Worm (Caenorhabditis elegans) whole organism, young adult: Measurements from ENCODE around the gene F56C3.1.

ENCODE experiments used
- B0035.1 ChIP-seq: sonication (generic microtip); optimal IDR thresholded peaks from 2 replicates; lab custom pipeline; 2016; ENCODE audit warnings: missing genetic modification characterization, mild to moderate bottlenecking, missing compliant biosample characterization, missing genotype, missing genetic modification reagents
- F33H1.4 ChIP-seq: fragments of 200-800 bp; sonication (Bioruptor generic); IDR thresholded peaks from 2 replicates; pipeline ENCODE4 v1.3.6; 2022; ENCODE audit warnings: missing genetic modification reagents, missing genetic modification characterization, missing compliant biosample characterization
- F39B2.1 ChIP-seq: fragments of 200-800 bp; sonication (Bioruptor generic); IDR thresholded peaks from 2 replicates; pipeline ENCODE4 v1.3.6; 2022; ENCODE audit warnings: missing genetic modification reagents, missing genetic modification characterization, missing compliant biosample characterization
- F52B5.7 ChIP-seq: sonication (generic microtip); optimal IDR thresholded peaks from 2 replicates; lab custom pipeline; 2016; ENCODE audit warnings: mild to moderate bottlenecking, missing genetic modification characterization, missing compliant biosample characterization
- Y53G8AR.9 ChIP-seq: fragments of 200-800 bp; sonication (Bioruptor generic); conservative IDR thresholded peaks from 2 replicates; pipeline ENCODE4 v1.3.6; 2022; ENCODE audit warnings: missing genetic modification reagents, missing genetic modification characterization, missing compliant biosample characterization
- Y56A3A.18 ChIP-seq: fragments of 200-800 bp; sonication (Bioruptor generic); IDR thresholded peaks from 2 replicates; pipeline ENCODE4 v1.3.6; 2022; ENCODE audit warnings: missing genetic modification reagents, missing genetic modification characterization, missing compliant biosample characterization
- ZK185.1 ChIP-seq: sonication (generic microtip); optimal IDR thresholded peaks from 2 replicates; lab custom pipeline; 2016; ENCODE audit warnings: mild to moderate bottlenecking, missing genetic modification characterization, missing compliant biosample characterization; ENCODE audit not compliant: poor library complexity, severe bottlenecking
- aptf-3 ChIP-seq: fragments of 200-800 bp; sonication (Bioruptor generic); IDR thresholded peaks from 2 replicates; pipeline ENCODE4 v1.3.6; 2022; ENCODE audit warnings: missing genetic modification characterization, missing compliant biosample characterization
- athp-1 ChIP-seq: sonication (generic microtip); optimal IDR thresholded peaks from 2 replicates; lab custom pipeline; 2017; ENCODE audit warnings: mild to moderate bottlenecking, missing genetic modification characterization, missing compliant biosample characterization
- attf-3 ChIP-seq: fragments of 200-800 bp; sonication (Bioruptor generic); conservative IDR thresholded peaks from 2 replicates; pipeline ENCODE4 v1.3.6; 2022; ENCODE audit warnings: missing genetic modification reagents, missing genetic modification characterization, missing compliant biosample characterization
- attf-6 ChIP-seq: fragments of 200-800 bp; sonication (Bioruptor generic); IDR thresholded peaks from 2 replicates; pipeline ENCODE4 v1.3.6; 2022; ENCODE audit warnings: missing genetic modification reagents, missing genetic modification characterization, missing compliant biosample characterization
- bed-1 ChIP-seq: fragments of 200-800 bp; sonication (Bioruptor generic); IDR thresholded peaks from 2 replicates; pipeline ENCODE4 v1.3.6; 2022; ENCODE audit warnings: missing genetic modification reagents, missing genetic modification characterization, missing compliant biosample characterization
- cebp-1 ChIP-seq, 2 experiments: fragments of 200-800 bp in 1 of 2; sonication (Bioruptor generic) in 1 of 2; sonication (generic microtip) in 1 of 2; IDR thresholded peaks in 1 of 2; optimal IDR thresholded peaks in 1 of 2; 2 replicates each; pipeline versions ENCODE4 v1.3.6 to Lab custom; 2017 to 2022; ENCODE audit warnings: missing compliant biosample characterization in 2 of 2, missing genetic modification characterization in 2 of 2, mild to moderate bottlenecking in 1 of 2, missing genetic modification reagents in 1 of 2, moderate library complexity in 1 of 2
- ceh-100 ChIP-seq: fragments of 200-800 bp; sonication (Bioruptor generic); IDR thresholded peaks from 2 replicates; pipeline ENCODE4 v1.3.6; 2022; ENCODE audit warnings: missing genetic modification reagents, missing genetic modification characterization, missing compliant biosample characterization
- ceh-79 ChIP-seq: sonication (generic microtip); optimal IDR thresholded peaks from 2 replicates; lab custom pipeline; 2017; ENCODE audit warnings: mild to moderate bottlenecking, missing genetic modification characterization, missing compliant biosample characterization
- die-1 ChIP-seq: sonication (generic microtip); optimal IDR thresholded peaks from 2 replicates; lab custom pipeline; 2016; ENCODE audit warnings: missing genotype, mild to moderate bottlenecking, missing genetic modification characterization, missing compliant biosample characterization
- dpff-1 ChIP-seq: sonication (generic microtip); optimal IDR thresholded peaks from 2 replicates; lab custom pipeline; 2017; ENCODE audit warnings: mild to moderate bottlenecking, missing genetic modification characterization, missing compliant biosample characterization
- efl-1 ChIP-seq: fragments of 150-350 bp; optimal IDR thresholded peaks from 2 replicates; lab custom pipeline; 2014; ENCODE audit warnings: missing biosample characterization, missing genetic modification reagents, missing genetic modification characterization
- egl-18 ChIP-seq: fragments of 200-800 bp; sonication (Bioruptor generic); IDR thresholded peaks from 2 replicates; pipeline ENCODE4 v1.3.6; 2022; ENCODE audit warnings: missing genetic modification reagents, missing genetic modification characterization, missing compliant biosample characterization
- fkh-3 ChIP-seq: sonication (generic microtip); optimal IDR thresholded peaks from 2 replicates; lab custom pipeline; 2016; ENCODE audit warnings: mild to moderate bottlenecking, missing genetic modification characterization, missing compliant biosample characterization
- gei-17 ChIP-seq: fragments of 200-800 bp; sonication (Bioruptor generic); optimal IDR thresholded peaks from 2 replicates; lab custom pipeline; 2018; ENCODE audit warnings: mild to moderate bottlenecking, missing genetic modification characterization, missing compliant biosample characterization
- hlh-12 ChIP-seq: sonication (generic microtip); optimal IDR thresholded peaks from 2 replicates; lab custom pipeline; 2016; ENCODE audit warnings: missing genetic modification characterization, missing compliant biosample characterization
- hlh-26 ChIP-seq: fragments of 200-800 bp; sonication (Bioruptor generic); conservative IDR thresholded peaks from 2 replicates; pipeline ENCODE4 v1.3.6; 2022; ENCODE audit warnings: missing genetic modification reagents, missing genetic modification characterization, missing compliant biosample characterization
- hsf-1 ChIP-seq: fragments of 200-800 bp; sonication (Bioruptor generic); IDR thresholded peaks from 2 replicates; pipeline ENCODE4 v1.3.6; 2022; ENCODE audit warnings: missing genetic modification reagents, missing genetic modification characterization, missing compliant biosample characterization
- lag-1 ChIP-seq: fragments of 200-800 bp; sonication (Bioruptor generic); IDR thresholded peaks from 2 replicates; pipeline ENCODE4 v1.3.6; 2022; ENCODE audit warnings: missing genetic modification reagents, missing genetic modification characterization, missing compliant biosample characterization
- let-526 ChIP-seq: fragments of 200-800 bp; sonication (Bioruptor generic); IDR thresholded peaks from 2 replicates; pipeline ENCODE4 v1.3.6; 2022; ENCODE audit warnings: missing genetic modification reagents, missing genetic modification characterization, missing compliant biosample characterization
- lin-54 ChIP-seq: fragments of 200-800 bp; sonication (Bioruptor generic); optimal IDR thresholded peaks from 2 replicates; lab custom pipeline; 2018; ENCODE audit warnings: mild to moderate bottlenecking, missing genetic modification characterization, missing compliant biosample characterization
- lsy-27 ChIP-seq: sonication (generic microtip); optimal IDR thresholded peaks from 2 replicates; lab custom pipeline; 2017; ENCODE audit warnings: missing genetic modification characterization, mild to moderate bottlenecking, missing compliant biosample characterization, antibody characterized with exemption, missing genotype, borderline replicate concordance; ENCODE audit not compliant: insufficient read depth
- madf-3 ChIP-seq: fragments of 200-800 bp; sonication (Bioruptor generic); IDR thresholded peaks from 2 replicates; pipeline ENCODE4 v1.3.6; 2022; ENCODE audit warnings: missing genetic modification reagents, missing genetic modification characterization, missing compliant biosample characterization
- mcd-1 ChIP-seq: fragments of 200-800 bp; sonication (Bioruptor generic); IDR thresholded peaks from 2 replicates; pipeline ENCODE4 v1.3.6; 2022; ENCODE audit warnings: missing genetic modification reagents, missing genetic modification characterization, missing compliant biosample characterization
- mel-28 ChIP-seq: sonication (generic microtip); optimal IDR thresholded peaks from 2 replicates; lab custom pipeline; 2016; ENCODE audit warnings: borderline replicate concordance, mild to moderate bottlenecking, missing genetic modification characterization, missing compliant biosample characterization
- nhr-80 ChIP-seq: sonication (generic microtip); optimal IDR thresholded peaks from 2 replicates; lab custom pipeline; 2016; ENCODE audit warnings: missing genetic modification characterization, missing compliant biosample characterization
- repo-1 ChIP-seq: sonication (generic microtip); optimal IDR thresholded peaks from 2 replicates; lab custom pipeline; 2017; ENCODE audit warnings: mild to moderate bottlenecking, missing genetic modification characterization, missing compliant biosample characterization
- sea-2 ChIP-seq: fragments of 200-800 bp; sonication (Bioruptor generic); IDR thresholded peaks from 2 replicates; pipeline ENCODE4 v1.3.6; 2022; ENCODE audit warnings: missing genetic modification characterization, missing compliant biosample characterization
- snpc-1.3 ChIP-seq: sonication (generic microtip); optimal IDR thresholded peaks from 2 replicates; lab custom pipeline; 2017; ENCODE audit warnings: missing genetic modification characterization, mild to moderate bottlenecking, missing compliant biosample characterization, antibody characterized with exemption, moderate library complexity, missing genotype, missing genetic modification reagents; ENCODE audit not compliant: insufficient read depth
- snpc-3.4 ChIP-seq: sonication (generic microtip); optimal IDR thresholded peaks from 2 replicates; lab custom pipeline; 2017; ENCODE audit warnings: missing genetic modification characterization, mild to moderate bottlenecking, missing compliant biosample characterization, antibody characterized with exemption, moderate library complexity, missing genotype, missing genetic modification reagents
- snpc-4 ChIP-seq, 5 experiments: fragments of 150-350 bp in 1 of 5; sonication (generic microtip) in 4 of 5; optimal IDR thresholded peaks; 2 replicates each; lab custom pipeline; 2014 to 2018; ENCODE audit warnings: missing genetic modification characterization in 5 of 5, missing biosample characterization in 3 of 5, antibody characterized with exemption in 2 of 5, mild to moderate bottlenecking in 2 of 5, missing compliant biosample characterization in 2 of 5, missing genotype in 2 of 5, moderate library complexity in 2 of 5, missing genetic modification reagents in 1 of 5
- tbx-9 ChIP-seq: sonication (generic microtip); optimal IDR thresholded peaks from 2 replicates; lab custom pipeline; 2016; ENCODE audit warnings: borderline replicate concordance, missing genetic modification characterization, inconsistent platforms, missing compliant biosample characterization
- unc-130 ChIP-seq: sonication (generic microtip); optimal IDR thresholded peaks from 2 replicates; lab custom pipeline; 2016; ENCODE audit warnings: missing genetic modification reagents, missing genetic modification characterization, missing compliant biosample characterization
- unc-62 ChIP-seq: fragments of 150-350 bp; optimal IDR thresholded peaks from 2 replicates; lab custom pipeline; 2014; ENCODE audit warnings: missing biosample characterization, missing genetic modification reagents, missing genetic modification characterization
- xnd-1 ChIP-seq: sonication (generic microtip); optimal IDR thresholded peaks from 2 replicates; lab custom pipeline; 2016; ENCODE audit warnings: missing genotype, missing genetic modification reagents, missing genetic modification characterization, missing compliant biosample characterization
- zim-3 ChIP-seq: sonication (generic microtip); optimal IDR thresholded peaks from 2 replicates; lab custom pipeline; 2017; ENCODE audit warnings: mild to moderate bottlenecking, missing genetic modification characterization, moderate library complexity, missing compliant biosample characterization
- ztf-18 ChIP-seq: sonication (generic microtip); optimal IDR thresholded peaks from 2 replicates; lab custom pipeline; 2016; ENCODE audit warnings: missing genotype, mild to moderate bottlenecking, missing genetic modification characterization, missing compliant biosample characterization
- ztf-22 ChIP-seq: fragments of 200-800 bp; sonication (Bioruptor generic); optimal IDR thresholded peaks from 2 replicates; lab custom pipeline; 2018; ENCODE audit warnings: mild to moderate bottlenecking, missing genetic modification characterization, moderate library complexity, missing compliant biosample characterization
- ztf-25 ChIP-seq: fragments of 200-800 bp; sonication (Bioruptor generic); IDR thresholded peaks from 2 replicates; pipeline ENCODE4 v1.3.6; 2022; ENCODE audit warnings: missing genetic modification reagents, missing genetic modification characterization, missing compliant biosample characterization
- ztf-3 ChIP-seq: fragments of 200-800 bp; sonication (Bioruptor generic); optimal IDR thresholded peaks from 2 replicates; lab custom pipeline; 2018; ENCODE audit warnings: mild to moderate bottlenecking, missing genetic modification characterization, missing compliant biosample characterization
- ztf-6 ChIP-seq: fragments of 200-800 bp; sonication (Bioruptor generic); IDR thresholded peaks from 2 replicates; pipeline ENCODE4 v1.3.6; 2022; ENCODE audit warnings: missing genetic modification reagents, missing genetic modification characterization, missing compliant biosample characterization

F56C3.1 gene

DNA sequence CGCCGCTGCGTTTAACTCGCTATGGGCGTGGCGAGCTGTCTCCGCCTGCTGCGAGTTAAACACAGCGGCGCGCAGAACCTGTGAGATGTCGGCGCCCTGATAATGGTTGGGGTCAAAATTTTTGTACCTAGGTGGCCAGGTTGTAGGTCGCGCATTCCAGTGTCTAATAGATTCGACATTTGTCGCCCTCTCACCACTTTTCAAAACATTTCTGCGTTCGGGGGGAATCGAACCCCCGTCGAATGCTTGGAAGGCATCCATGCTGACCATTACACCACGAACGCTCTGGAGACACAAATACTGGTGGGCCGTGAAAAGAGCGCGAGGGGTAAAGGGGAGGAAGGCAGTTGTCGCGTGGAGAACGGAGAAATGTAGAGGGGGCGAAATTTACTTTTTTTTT, 7.7 kb upstream of the F56C3.1 start (continued):
- peak; percentile 46; the same call in 1 of the 2 replicates for TF ChIP-seq ceh-100
- TF ChIP-seq ZK185.1 (tag; lab: Kevin White, UChicago): peak; percentile 77
- no peak for TF ChIP-seq aptf-3 (GFP tag; lab: Robert Waterston, UW)
- TF ChIP-seq hlh-12 (tag; lab: Kevin White, UChicago): no peak
- TF ChIP-seq B0035.1 (tag; lab: Kevin White, UChicago): peak; percentile 79
- TF ChIP-seq ztf-25: 0 out of 2 replicates have a peak, but pooled peaks have one; percentile 66
- 0 out of 2 replicates have a peak, but pooled peaks have one; percentile 35 for TF ChIP-seq cebp-1 (GFP tag; IDR thresholded peaks at IDR 0.05; lab: Robert Waterston, UW)
- peak; percentile 78 for TF ChIP-seq cebp-1 (tag; optimal IDR thresholded peaks at IDR 0.05; lab: Kevin White, UChicago)
- TF ChIP-seq athp-1: peak; percentile 29
- TF ChIP-seq Y56A3A.18 (GFP tag; lab: Robert Waterston, UW): peak; percentile 88; the same call in 1 of the 2 replicates
- no peak for TF ChIP-seq ceh-79
- TF ChIP-seq F33H1.4 (GFP tag; lab: Robert Waterston, UW): no peak
- peak; percentile 43 for TF ChIP-seq nhr-80 (tag; lab: Kevin White, UChicago)
- TF ChIP-seq efl-1 (GFP tag; lab: Kevin White, UChicago): no peak
- peak; percentile 88 for TF ChIP-seq gei-17 (GFP tag; lab: Kevin White, UChicago)
- TF ChIP-seq let-526: no peak
- no peak for TF ChIP-seq F39B2.1 (GFP tag; lab: Robert Waterston, UW)
- TF ChIP-seq bed-1 (GFP tag; lab: Robert Waterston, UW): 0 out of 2 replicates have a peak, but pooled peaks have one; percentile 57
- TF ChIP-seq fkh-3 (tag; lab: Kevin White, UChicago): peak; percentile 50
- peak; percentile 66 for TF ChIP-seq snpc-4 (GFP tag; optimal IDR thresholded peaks at IDR 0.05; lab: Kevin White, UChicago)
- peak in 3 of 4 experiments; percentile 78 to 86 (median 81) for TF ChIP-seq snpc-4 (tag; optimal IDR thresholded peaks at IDR 0.05; lab: Kevin White, UChicago)
- no peak for TF ChIP-seq madf-3
- TF ChIP-seq unc-130 (GFP tag; lab: Kevin White, UChicago): peak; percentile 42
- TF ChIP-seq sea-2 (GFP tag; lab: Robert Waterston, UW): no peak
- peak; percentile 18 for TF ChIP-seq snpc-3.4 (tag; lab: Kevin White, UChicago)
- no peak for TF ChIP-seq dpff-1
- TF ChIP-seq Y53G8AR.9 (GFP tag; lab: Robert Waterston, UW): peak; percentile 78
- TF ChIP-seq attf-6 (GFP tag; lab: Robert Waterston, UW): 0 out of 2 replicates have a peak, but pooled peaks have one; percentile 41
- no peak for TF ChIP-seq lag-1 (GFP tag; lab: Robert Waterston, UW)
- TF ChIP-seq tbx-9: no peak
- TF ChIP-seq zim-3 (tag; lab: Kevin White, UChicago): peak; percentile 75
- no peak for TF ChIP-seq ztf-3 (GFP tag; lab: Kevin White, UChicago)
- peak; percentile 61 for TF ChIP-seq ztf-18 (tag; lab: Kevin White, UChicago)
- TF ChIP-seq egl-18 (GFP tag; lab: Robert Waterston, UW): peak; percentile 79; the same call in 1 of the 2 replicates
- no peak for TF ChIP-seq hlh-26
- TF ChIP-seq lin-54: peak; percentile 64
- peak; percentile 31 for TF ChIP-seq snpc-1.3 (tag; lab: Kevin White, UChicago)
- no peak for TF ChIP-seq unc-62 (GFP tag; lab: Kevin White, UChicago)
- peak; percentile 81 for TF ChIP-seq die-1 (tag; lab: Kevin White, UChicago)
- peak; percentile 70 for TF ChIP-seq F52B5.7

DNA sequence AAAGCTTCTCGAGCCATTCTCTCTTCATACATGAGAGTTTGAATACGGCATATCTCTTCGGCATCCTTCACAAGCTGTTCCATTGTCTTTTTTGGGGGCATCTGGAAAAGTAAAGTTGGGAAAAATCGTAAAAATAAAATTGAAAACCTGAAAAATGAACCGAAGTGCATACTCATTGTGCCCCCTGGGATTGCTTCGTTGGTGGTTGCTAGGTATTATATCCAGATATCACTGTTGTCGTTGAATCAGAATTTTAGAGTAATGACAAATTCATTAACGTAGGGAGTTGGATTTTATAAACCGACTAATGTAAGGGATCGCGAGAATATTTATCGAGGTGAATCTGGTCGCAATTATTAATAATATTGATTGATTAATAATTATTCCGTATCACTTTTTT, 5.6 kb upstream of the F56C3.1 start, which contains the start of gene F56C3.10:
Gene F56C3.10 (minus strand): TSS at position 101 of the 400 bp plus-strand sequence.
- TF ChIP-seq lsy-27 (tag; lab: Kevin White, UChicago) (no peak), mcd-1 (GFP tag; lab: Robert Waterston, UW) (no peak), cebp-1 (GFP tag; IDR thresholded peaks at IDR 0.05; lab: Robert Waterston, UW) (no peak), cebp-1 (tag; optimal IDR thresholded peaks at IDR 0.05; lab: Kevin White, UChicago) (no peak), xnd-1 (tag; lab: Kevin White, UChicago) (no peak), repo-1 (tag; lab: Kevin White, UChicago) (no peak), madf-3 (no peak), ztf-6 (GFP tag; lab: Robert Waterston, UW) (no peak), unc-62 (GFP tag; lab: Kevin White, UChicago) (no peak), athp-1 (no peak), ztf-22 (GFP tag; lab: Kevin White, UChicago) (no peak), hsf-1 (GFP tag; lab: Robert Waterston, UW) (no peak), attf-3 (GFP tag; lab: Robert Waterston, UW) (no peak), mel-28 (tag; lab: Kevin White, UChicago) (no peak), snpc-4 (GFP tag; optimal IDR thresholded peaks at IDR 0.05; lab: Kevin White, UChicago) (no peak), snpc-4 (tag; optimal IDR thresholded peaks at IDR 0.05; lab: Kevin White, UChicago) (no peak)
